Worm (Caenorhabditis elegans) whole organism, mixed stage, embryonic: Measurements from ENCODE around the gene F10E7.1.

Source experiments
- M03D4.4 ChIP-seq: sonication (generic microtip); optimal IDR thresholded peaks from 2 replicates; lab custom pipeline; 2017; ENCODE audit warnings: mild to moderate bottlenecking, missing genetic modification characterization, missing compliant biosample characterization
- bed-3 ChIP-seq: fragments of 200-800 bp; sonication (Bioruptor generic); optimal IDR thresholded peaks from 3 replicates; lab custom pipeline; 2018; ENCODE audit warnings: mild to moderate bottlenecking, missing genetic modification characterization, moderate library complexity, missing compliant biosample characterization
- cnd-1 ChIP-seq: fragments of 200-800 bp; sonication (Bioruptor generic); optimal IDR thresholded peaks from 2 replicates; lab custom pipeline; 2018; ENCODE audit warnings: mild to moderate bottlenecking, missing genetic modification characterization, missing compliant biosample characterization
- elt-1 ChIP-seq: sonication (generic microtip); optimal IDR thresholded peaks from 2 replicates; lab custom pipeline; 2017; ENCODE audit warnings: missing genetic modification characterization, mild to moderate bottlenecking, missing compliant biosample characterization, antibody characterized with exemption, moderate library complexity, borderline replicate concordance; ENCODE audit not compliant: insufficient read depth
- lin-13 ChIP-seq: fragments of 150-350 bp; optimal IDR thresholded peaks from 2 replicates; lab custom pipeline; 2014; ENCODE audit warnings: missing biosample characterization, missing genetic modification characterization
- lsy-2 ChIP-seq: fragments of 150-350 bp; optimal IDR thresholded peaks from 2 replicates; lab custom pipeline; 2014; ENCODE audit warnings: missing biosample characterization, missing genetic modification characterization
- mab-5 ChIP-seq: fragments of 150-350 bp; optimal IDR thresholded peaks from 2 replicates; lab custom pipeline; 2014; ENCODE audit warnings: missing biosample characterization, missing genetic modification characterization
- nhr-12 ChIP-seq: fragments of 150-350 bp; optimal IDR thresholded peaks from 2 replicates; lab custom pipeline; 2014; ENCODE audit warnings: missing biosample characterization, missing genetic modification characterization
- nhr-76 ChIP-seq: sonication (generic microtip); optimal IDR thresholded peaks from 2 replicates; lab custom pipeline; 2017; ENCODE audit warnings: missing biosample characterization, missing genetic modification characterization
- sem-2 ChIP-seq: fragments of 200-800 bp; sonication (Bioruptor generic); optimal IDR thresholded peaks from 2 replicates; lab custom pipeline; 2018; ENCODE audit warnings: mild to moderate bottlenecking, missing genetic modification characterization, missing compliant biosample characterization
- snpc-4 ChIP-seq: fragments of 150-350 bp; optimal IDR thresholded peaks from 2 replicates; lab custom pipeline; 2014; ENCODE audit warnings: missing biosample characterization, missing genetic modification characterization
- unc-39 ChIP-seq: fragments of 150-350 bp; optimal IDR thresholded peaks from 2 replicates; lab custom pipeline; 2014; ENCODE audit warnings: missing biosample characterization, missing genetic modification characterization
- unc-62 ChIP-seq: fragments of 150-350 bp; optimal IDR thresholded peaks from 2 replicates; lab custom pipeline; 2014; ENCODE audit warnings: missing biosample characterization, missing genetic modification reagents, missing genetic modification characterization
- ztf-11 ChIP-seq: fragments of 150-350 bp; optimal IDR thresholded peaks from 2 replicates; lab custom pipeline; 2014; ENCODE audit warnings: missing biosample characterization, missing genetic modification characterization

ce11 chrII:7116350-7116749 is 10.2 kb upstream of the F10E7.1 start, which contains the start of gene spon-1:
- peak; percentile 54 for TF ChIP-seq unc-62 (GFP tag; lab: Kevin White, UChicago)
- no peak for TF ChIP-seq mab-5 (tag; lab: Kevin White, UChicago)
- TF ChIP-seq lsy-2 (tag; lab: Kevin White, UChicago), result no peak
- no peak for TF ChIP-seq M03D4.4
- no peak for TF ChIP-seq bed-3 (GFP tag; lab: Kevin White, UChicago)
- TF ChIP-seq nhr-76 (tag; lab: Kevin White, UChicago), result no peak
- no peak for TF ChIP-seq elt-1
- TF ChIP-seq cnd-1, result no peak
- TF ChIP-seq nhr-12 (tag; lab: Kevin White, UChicago), result no peak
- TF ChIP-seq unc-39, result no peak
- TF ChIP-seq snpc-4 (tag; lab: Kevin White, UChicago), result no peak
- no peak for TF ChIP-seq ztf-11 (tag; lab: Kevin White, UChicago)
- no peak for TF ChIP-seq lin-13
- no peak for TF ChIP-seq sem-2
